Fruit fly (Drosophila melanogaster) whole organism, embryonic: Measurements from ENCODE around the gene vvl.

Experiments used
- ATbp ChIP-seq: fragments of 200-800 bp; sonication (Bioruptor generic); optimal IDR thresholded peaks from 2 replicates; lab custom pipeline; 2017; ENCODE audit warnings: missing biosample characterization, mild to moderate bottlenecking, missing genetic modification characterization, missing genetic modification reagents
- Atf-2 ChIP-seq: fragments of 200-800 bp; sonication (Bioruptor generic); optimal IDR thresholded peaks from 2 replicates; lab custom pipeline; 2016; ENCODE audit warnings: missing biosample characterization, missing genetic modification characterization
- Awh ChIP-seq: fragments of 200-800 bp; sonication (Bioruptor generic); IDR thresholded peaks from 2 replicates; pipeline ENCODE4, ENCODE4 v1.3.6; 2022; ENCODE audit warnings: missing biosample characterization, missing genetic modification characterization
- CG11093 ChIP-seq: fragments of 200-800 bp; sonication (Bioruptor generic); IDR thresholded peaks from 3 replicates; pipeline ENCODE4 v1.3.6; 2022; ENCODE audit warnings: missing biosample characterization, missing genetic modification characterization
- CG11504 ChIP-seq: fragments of 200-800 bp; sonication (Bioruptor generic); optimal IDR thresholded peaks from 3 replicates; lab custom pipeline; 2019; ENCODE audit warnings: missing biosample characterization, mild to moderate bottlenecking, missing genetic modification characterization, moderate library complexity
- CG11696 ChIP-seq: fragments of 200-800 bp; sonication (Bioruptor generic); IDR thresholded peaks from 2 replicates; pipeline ENCODE4 v1.3.6; 2022; ENCODE audit warnings: missing biosample characterization, missing genetic modification characterization
- CG12299 ChIP-seq: fragments of 200-800 bp; sonication (Bioruptor generic); optimal IDR thresholded peaks from 2 replicates; lab custom pipeline; 2018; ENCODE audit warnings: missing biosample characterization, mild to moderate bottlenecking, missing genetic modification characterization
- CG12391 ChIP-seq: fragments of 200-800 bp; sonication (Bioruptor generic); optimal IDR thresholded peaks from 3 replicates; lab custom pipeline; 2018; ENCODE audit warnings: missing biosample characterization, mild to moderate bottlenecking, missing genetic modification characterization, moderate library complexity
- CG13894 ChIP-seq: fragments of 200-800 bp; sonication (Bioruptor generic); optimal IDR thresholded peaks from 3 replicates; lab custom pipeline; 2018; ENCODE audit warnings: missing biosample characterization, mild to moderate bottlenecking, missing genetic modification characterization, moderate library complexity
- CG15269 ChIP-seq: fragments of 200-800 bp; sonication (Bioruptor generic); optimal IDR thresholded peaks from 2 replicates; lab custom pipeline; 2018; ENCODE audit warnings: missing biosample characterization, mild to moderate bottlenecking, missing genetic modification characterization, moderate library complexity
- CG16813 ChIP-seq: fragments of 200-800 bp; sonication (Bioruptor generic); IDR thresholded peaks from 3 replicates; pipeline ENCODE4 v1.3.6; 2022; ENCODE audit warnings: missing biosample characterization, missing genetic modification characterization; ENCODE audit not compliant: partially characterized antibody
- CG17612 ChIP-seq: fragments of 200-800 bp; sonication (Bioruptor generic); IDR thresholded peaks from 2 replicates; pipeline ENCODE4 v1.3.6; 2022; ENCODE audit warnings: missing biosample characterization, missing genetic modification characterization
- CG18262 ChIP-seq: fragments of 200-800 bp; optimal IDR thresholded peaks from 3 replicates; lab custom pipeline; 2019; ENCODE audit warnings: missing biosample characterization, mild to moderate bottlenecking, missing genetic modification characterization, moderate library complexity
- CG4424 ChIP-seq: fragments of 200-800 bp; sonication (Bioruptor generic); optimal IDR thresholded peaks from 3 replicates; lab custom pipeline; 2016; ENCODE audit warnings: missing biosample characterization, missing genetic modification characterization
- CG7271 ChIP-seq: fragments of 200-800 bp; sonication (Bioruptor generic); optimal IDR thresholded peaks from 2 replicates; lab custom pipeline; 2018; ENCODE audit warnings: missing biosample characterization, mild to moderate bottlenecking, missing genetic modification characterization, moderate library complexity
- CG7556 ChIP-seq: fragments of 200-800 bp; sonication (Bioruptor generic); optimal IDR thresholded peaks from 2 replicates; lab custom pipeline; 2017; ENCODE audit warnings: missing biosample characterization, mild to moderate bottlenecking, missing genetic modification characterization
- CG7745 ChIP-seq: fragments of 200-800 bp; sonication (Bioruptor generic); optimal IDR thresholded peaks from 2 replicates; lab custom pipeline; 2018; ENCODE audit warnings: missing biosample characterization, mild to moderate bottlenecking, missing genetic modification characterization, moderate library complexity
- CG8281 ChIP-seq: fragments of 200-800 bp; sonication (Bioruptor generic); optimal IDR thresholded peaks from 2 replicates; lab custom pipeline; 2018; ENCODE audit warnings: missing biosample characterization, mild to moderate bottlenecking, missing genetic modification characterization, moderate library complexity
- CG8924 ChIP-seq: fragments of 200-800 bp; optimal IDR thresholded peaks from 3 replicates; lab custom pipeline; 2019; ENCODE audit warnings: missing biosample characterization, mild to moderate bottlenecking, missing genetic modification characterization, moderate library complexity
- CHES-1-like ChIP-seq: fragments of 200-800 bp; sonication (Bioruptor generic); optimal IDR thresholded peaks from 2 replicates; lab custom pipeline; 2016; ENCODE audit warnings: missing biosample characterization, missing genetic modification characterization
- CoRest ChIP-seq: fragments of 200-800 bp; sonication (Bioruptor generic); optimal IDR thresholded peaks from 3 replicates; lab custom pipeline; 2018; ENCODE audit warnings: missing biosample characterization, mild to moderate bottlenecking, missing genetic modification characterization, moderate library complexity
- Dip3 ChIP-seq: fragments of 200-800 bp; sonication (Bioruptor generic); optimal IDR thresholded peaks from 3 replicates; lab custom pipeline; 2016; ENCODE audit warnings: missing biosample characterization, missing genetic modification characterization
- Ets65A ChIP-seq: fragments of 200-800 bp; sonication (Bioruptor generic); peaks from one replicate; lab custom pipeline; 2016; ENCODE audit warnings: missing biosample characterization, missing genetic modification characterization
- Rx ChIP-seq: fragments of 200-800 bp; sonication (Bioruptor generic); IDR thresholded peaks from 2 replicates; pipeline ENCODE4 v1.3.6; 2022; ENCODE audit warnings: missing biosample characterization, missing genetic modification characterization
- Sox100B ChIP-seq: fragments of 200-800 bp; sonication (Bioruptor generic); optimal IDR thresholded peaks from 3 replicates; lab custom pipeline; 2018; ENCODE audit warnings: missing biosample characterization, mild to moderate bottlenecking, missing genetic modification characterization
- Spps ChIP-seq: fragments of 200-800 bp; sonication (Bioruptor generic); optimal IDR thresholded peaks from 2 replicates; lab custom pipeline; 2018; ENCODE audit warnings: missing biosample characterization, mild to moderate bottlenecking, missing genetic modification characterization
- Sry-δ ChIP-seq: fragments of 200-800 bp; sonication (Bioruptor generic); optimal IDR thresholded peaks from 2 replicates; lab custom pipeline; 2016; ENCODE audit warnings: missing biosample characterization, missing genetic modification characterization
- Stat92E ChIP-seq, 3 experiments: fragments of >200 bp in 2 of 3; fragments of 200-800 bp in 1 of 3; sonication (Bioruptor generic) in 1 of 3; optimal IDR thresholded peaks; 2 replicates each; lab custom pipeline; 2017 to 2019; ENCODE audit warnings: missing biosample characterization in 3 of 3, missing genetic modification characterization in 3 of 3, mild to moderate bottlenecking in 1 of 3, moderate library complexity in 1 of 3
- Vsx1 ChIP-seq: fragments of 200-800 bp; sonication (Bioruptor generic); optimal IDR thresholded peaks from 2 replicates; lab custom pipeline; 2017; ENCODE audit warnings: missing biosample characterization, mild to moderate bottlenecking, missing genetic modification characterization, missing genetic modification reagents
- bab2 ChIP-seq: fragments of 200-800 bp; sonication (Bioruptor generic); optimal IDR thresholded peaks from 2 replicates; lab custom pipeline; 2016; ENCODE audit warnings: missing biosample characterization, missing genetic modification characterization
- bigmax ChIP-seq: fragments of 200-800 bp; sonication (Bioruptor generic); optimal IDR thresholded peaks from 2 replicates; lab custom pipeline; 2018; ENCODE audit warnings: missing biosample characterization, mild to moderate bottlenecking, missing genetic modification characterization
- btn ChIP-seq: fragments of 200-800 bp; sonication (Bioruptor generic); optimal IDR thresholded peaks from 2 replicates; lab custom pipeline; 2016; ENCODE audit warnings: missing biosample characterization, missing genetic modification characterization
- chif ChIP-seq, 2 experiments: fragments of 200-800 bp; sonication (Bioruptor generic); optimal IDR thresholded peaks; 3 replicates each; lab custom pipeline; 2016; ENCODE audit warnings: missing biosample characterization in 2 of 2, missing genetic modification characterization in 2 of 2
- ci ChIP-seq: fragments of 200-800 bp; sonication (Bioruptor generic); IDR thresholded peaks from 3 replicates; pipeline ENCODE4 v1.3.6; 2022; ENCODE audit warnings: missing biosample characterization, missing genetic modification characterization
- fd96Cb ChIP-seq: fragments of 200-800 bp; sonication (Bioruptor generic); optimal IDR thresholded peaks from 2 replicates; lab custom pipeline; 2018; ENCODE audit warnings: missing biosample characterization, mild to moderate bottlenecking, missing genetic modification characterization, moderate library complexity
- fu2 ChIP-seq: fragments of 200-800 bp; sonication (Bioruptor generic); optimal IDR thresholded peaks from 2 replicates; lab custom pipeline; 2016; ENCODE audit warnings: missing biosample characterization, missing genetic modification characterization
- gsb-n ChIP-seq: fragments of 200-800 bp; sonication (Bioruptor generic); optimal IDR thresholded peaks from 3 replicates; lab custom pipeline; 2018; ENCODE audit warnings: missing biosample characterization, mild to moderate bottlenecking, missing genetic modification characterization
- insv ChIP-seq, 2 experiments: fragments of 200-800 bp; sonication (Bioruptor generic); optimal IDR thresholded peaks; 3 replicates each; lab custom pipeline; 2016 to 2018; ENCODE audit warnings: missing biosample characterization in 2 of 2, missing genetic modification characterization in 2 of 2
- kay ChIP-seq: fragments of 200-800 bp; sonication (Bioruptor generic); optimal IDR thresholded peaks from 2 replicates; lab custom pipeline; 2016; ENCODE audit warnings: missing biosample characterization, missing genetic modification characterization
- nau ChIP-seq: fragments of 200-800 bp; sonication (Bioruptor generic); optimal IDR thresholded peaks from 3 replicates; lab custom pipeline; 2017; ENCODE audit warnings: missing biosample characterization, mild to moderate bottlenecking, missing genetic modification characterization, missing genetic modification reagents
- oc ChIP-seq: fragments of 200-800 bp; sonication (Bioruptor generic); optimal IDR thresholded peaks from 2 replicates; lab custom pipeline; 2018; ENCODE audit warnings: missing biosample characterization, mild to moderate bottlenecking, missing genetic modification characterization, moderate library complexity
- org-1 ChIP-seq: fragments of 200-800 bp; sonication (Bioruptor generic); optimal IDR thresholded peaks from 2 replicates; lab custom pipeline; 2017; ENCODE audit warnings: missing biosample characterization, missing genetic modification characterization
- pros ChIP-seq: fragments of 200-800 bp; sonication (Bioruptor generic); optimal IDR thresholded peaks from 3 replicates; lab custom pipeline; 2019; ENCODE audit warnings: missing biosample characterization, mild to moderate bottlenecking, missing genetic modification characterization, moderate library complexity
- ro ChIP-seq: fragments of 200-800 bp; sonication (Bioruptor generic); IDR thresholded peaks from 2 replicates; pipeline ENCODE4 v1.3.6; 2022; ENCODE audit warnings: missing biosample characterization, missing genetic modification characterization
- row ChIP-seq: fragments of 200-800 bp; sonication (Bioruptor generic); IDR thresholded peaks from 3 replicates; pipeline ENCODE4 v1.3.6; 2022; ENCODE audit warnings: missing biosample characterization, missing genetic modification characterization
- tio ChIP-seq: fragments of 200-800 bp; sonication (Bioruptor generic); optimal IDR thresholded peaks from 2 replicates; lab custom pipeline; 2017; ENCODE audit warnings: missing biosample characterization, missing genetic modification characterization, inconsistent platforms
- tx ChIP-seq: fragments of 200-800 bp; sonication (Bioruptor generic); optimal IDR thresholded peaks from 2 replicates; lab custom pipeline; 2016; ENCODE audit warnings: missing biosample characterization, missing genetic modification characterization
- unpg ChIP-seq: fragments of 200-800 bp; sonication (Bioruptor generic); optimal IDR thresholded peaks from 3 replicates; lab custom pipeline; 2018; ENCODE audit warnings: missing biosample characterization, mild to moderate bottlenecking, missing genetic modification characterization, moderate library complexity

Gene vvl

DNA sequence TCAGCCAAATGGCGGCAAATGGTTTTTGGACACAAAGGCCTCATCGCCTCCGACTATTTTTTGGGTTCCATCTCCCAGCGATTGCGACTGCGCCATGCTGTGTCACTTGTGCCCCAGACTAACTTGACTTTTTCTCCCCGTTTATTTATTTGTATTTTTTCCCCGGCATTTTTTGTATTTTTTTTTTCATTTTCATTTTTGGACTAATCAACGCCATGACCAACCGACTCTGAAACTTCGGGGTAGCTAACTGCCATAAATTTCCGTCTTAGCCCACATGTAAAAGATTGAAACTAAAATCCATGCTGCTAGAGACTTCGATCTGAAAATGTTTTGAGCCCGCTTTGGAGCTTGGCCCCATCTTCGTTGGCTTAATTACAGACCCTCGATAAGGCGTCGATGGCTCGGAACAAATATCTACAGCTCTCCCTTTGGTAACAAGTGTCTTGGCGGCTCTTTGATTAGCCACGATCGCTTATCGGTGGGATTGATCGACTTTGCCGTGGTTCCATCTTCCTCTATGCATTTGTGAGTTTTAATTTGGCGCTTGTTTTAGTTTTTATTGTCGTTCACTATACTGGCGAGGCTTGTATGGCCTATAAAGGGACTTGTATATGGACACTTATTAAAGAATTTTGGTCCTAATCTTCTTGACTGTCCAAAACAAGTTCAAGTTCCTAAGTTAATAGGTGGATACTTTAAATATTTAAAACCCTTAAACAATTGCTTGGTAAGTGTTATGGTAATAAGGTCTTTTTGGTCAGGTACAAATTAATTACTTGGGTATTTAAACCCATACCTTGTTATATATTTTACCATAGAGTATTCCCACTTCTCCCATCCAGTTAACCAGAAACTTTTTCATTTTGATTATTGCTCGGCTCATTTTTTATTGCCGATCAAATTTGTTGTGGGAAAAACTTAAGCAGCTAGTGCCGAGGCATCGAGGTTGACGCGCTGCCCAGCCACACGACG is 17.3 kb downstream of the vvl start (continued):
- no peak for TF ChIP-seq Sry-δ (GFP tag; lab: Kevin White, UChicago)
- no peak for TF ChIP-seq btn (GFP tag; lab: Kevin White, UChicago)
- no peak for TF ChIP-seq Spps (tag; lab: Kevin White, UChicago)
- no peak for TF ChIP-seq Dip3 (GFP tag; lab: Kevin White, UChicago)
- no peak for TF ChIP-seq bigmax (GFP tag; lab: Kevin White, UChicago)
- TF ChIP-seq insv (GFP tag; optimal IDR thresholded peaks at IDR 0.05; lab: Kevin White, UChicago), result no peak
- no peak for TF ChIP-seq CG11696
- TF ChIP-seq fu2 (GFP tag; lab: Kevin White, UChicago), result no peak
- peak; percentile 48 for TF ChIP-seq CG8924
- no peak for TF ChIP-seq CHES-1-like (GFP tag; lab: Kevin White, UChicago)
- no peak for TF ChIP-seq CG13894 (tag; lab: Kevin White, UChicago)
- peak; percentile 37 for TF ChIP-seq CG7556 (GFP tag; lab: Kevin White, UChicago)
- peak; percentile 16 for TF ChIP-seq unpg (GFP tag; lab: Kevin White, UChicago)
- TF ChIP-seq ATbp (GFP tag; lab: Kevin White, UChicago), result peak; percentile 37
- TF ChIP-seq CG18262 (tag; lab: Kevin White, UChicago), result peak; percentile 47
- no peak for TF ChIP-seq tx
- TF ChIP-seq CG15269 (tag; lab: Kevin White, UChicago), result peak; percentile 29
- peak; percentile 53 for TF ChIP-seq oc
- TF ChIP-seq bab2, result peak; percentile 35
- TF ChIP-seq CG16813, result no peak
- peak; percentile 22 for TF ChIP-seq CG12391 (tag; lab: Kevin White, UChicago)
- 0 out of 3 replicates have a peak, but pooled peaks have one; percentile 17 for TF ChIP-seq ci (GFP tag; lab: Robert Waterston, UW)
- peak; percentile 79 for TF ChIP-seq Sox100B (GFP tag; lab: Kevin White, UChicago)
- TF ChIP-seq pros (GFP tag; lab: Kevin White, UChicago), result peak; percentile 60
- peak; percentile 92 for TF ChIP-seq Awh
- peak; percentile 47; the same call in 1 of the 3 replicates for TF ChIP-seq CG11093 (GFP tag; lab: Robert Waterston, UW)
- TF ChIP-seq CoRest, result peak; percentile 44
- peak; percentile 22 for TF ChIP-seq gsb-n (tag; lab: Kevin White, UChicago)
- peak; percentile 56 for TF ChIP-seq CG4424 (GFP tag; lab: Kevin White, UChicago)
- peak; percentile 2 for TF ChIP-seq Atf-2 (GFP tag; lab: Kevin White, UChicago)
- no peak for TF ChIP-seq CG12299 (tag; lab: Kevin White, UChicago)
- TF ChIP-seq Stat92E (GFP tag; optimal IDR thresholded peaks at IDR 0.05; lab: Kevin White, UChicago), result no peak
- TF ChIP-seq Rx (GFP tag; lab: Robert Waterston, UW), result peak; percentile 43; the same call in 1 of the 2 replicates
- TF ChIP-seq fd96Cb (tag; lab: Kevin White, UChicago), result peak; percentile 82
- TF ChIP-seq Vsx1 (GFP tag; lab: Kevin White, UChicago), result peak; percentile 22
- peak; percentile 86 for TF ChIP-seq CG11504 (tag; lab: Kevin White, UChicago)
- peak; percentile 45 for TF ChIP-seq row (GFP tag; lab: Robert Waterston, UW)
- no peak for TF ChIP-seq CG7271 (tag; lab: Kevin White, UChicago)
- TF ChIP-seq kay (GFP tag; lab: Kevin White, UChicago), result no peak
- peak in 1 of 2 experiments; percentile 1 for TF ChIP-seq chif (GFP tag; optimal IDR thresholded peaks at IDR 0.05; lab: Kevin White, UChicago)
- TF ChIP-seq CG17612 (GFP tag; lab: Robert Waterston, UW), result no peak
- TF ChIP-seq CG7745 (tag; lab: Kevin White, UChicago), result no peak
- peak; percentile 11 for TF ChIP-seq CG8281 (tag; lab: Kevin White, UChicago)
- no peak for TF ChIP-seq tio (GFP tag; lab: Kevin White, UChicago)
- peak; percentile 25 for TF ChIP-seq nau
- no peak for TF ChIP-seq ro (GFP tag; lab: Robert Waterston, UW)
- peak; percentile 22 for TF ChIP-seq Ets65A (GFP tag; lab: Kevin White, UChicago)
- peak; percentile 6 for TF ChIP-seq org-1 (GFP tag; lab: Kevin White, UChicago)
